Fruit fly (Drosophila melanogaster) Kc167 (cell line): Measurements from ENCODE around the gene GlyRS.

ENCODE experiments used
- Myc ChIP-seq: fragments of >200 bp; optimal IDR thresholded peaks from 2 replicates; lab custom pipeline; 2017; ENCODE audit warnings: missing external identifiers
- Sin3A ChIP-seq: fragments of >200 bp; optimal IDR thresholded peaks from 2 replicates; lab custom pipeline; 2018; ENCODE audit warnings: missing external identifiers
- h ChIP-seq: fragments of >200 bp; optimal IDR thresholded peaks from 3 replicates; lab custom pipeline; 2018; ENCODE audit warnings: missing external identifiers
- insv ChIP-seq: fragments of >200 bp; optimal IDR thresholded peaks from 3 replicates; lab custom pipeline; 2018; ENCODE audit warnings: missing external identifiers
- psq ChIP-seq: fragments of >200 bp; optimal IDR thresholded peaks from 2 replicates; lab custom pipeline; 2017; ENCODE audit warnings: missing external identifiers
- ttk ChIP-seq: sonication (Bioruptor generic); optimal IDR thresholded peaks from 2 replicates; lab custom pipeline; 2017; ENCODE audit warnings: missing external identifiers

Gene GlyRS

dm6 chr3L:15094589-15095288, at the start of gene GlyRS, which contains the start of the genes sstn and Plp:
Gene GlyRS (plus strand): TSS chr3L:15095142.
Gene sstn (minus strand): TSS chr3L:15094719.
Gene Plp (minus strand): TSS chr3L:15094724.
- TF ChIP-seq insv (no peak), ttk (no peak), psq (lab: Kevin White, UChicago) (no peak), Myc (lab: Kevin White, UChicago) (no peak), Sin3A (lab: Kevin White, UChicago) (no peak), h (lab: Kevin White, UChicago) (no peak)

DNA sequence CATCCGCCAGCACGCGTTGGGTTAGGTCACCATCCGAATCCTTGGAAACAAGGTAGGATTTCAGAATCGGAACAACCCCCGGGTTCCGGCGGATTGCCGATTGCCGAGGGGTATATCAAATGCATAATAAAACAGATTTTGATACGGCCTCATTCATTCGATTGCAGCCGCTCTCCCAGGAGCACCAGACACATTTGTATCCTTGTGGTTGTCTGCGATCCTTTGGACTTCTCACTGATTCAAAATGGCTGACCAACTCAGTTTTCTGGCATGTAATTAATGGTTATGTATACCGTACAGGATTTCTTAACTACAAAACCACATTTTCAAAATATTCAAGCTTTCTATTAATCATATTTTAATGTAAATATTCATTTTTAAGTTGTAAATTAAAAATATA, 47.3 kb upstream of the GlyRS start:
- TF ChIP-seq h (lab: Kevin White, UChicago) = no peak
- no peak for TF ChIP-seq insv
- no peak for TF ChIP-seq psq (lab: Kevin White, UChicago)
- no peak for TF ChIP-seq Sin3A (lab: Kevin White, UChicago)
- no peak for TF ChIP-seq ttk
- no peak for TF ChIP-seq Myc (lab: Kevin White, UChicago)

DNA sequence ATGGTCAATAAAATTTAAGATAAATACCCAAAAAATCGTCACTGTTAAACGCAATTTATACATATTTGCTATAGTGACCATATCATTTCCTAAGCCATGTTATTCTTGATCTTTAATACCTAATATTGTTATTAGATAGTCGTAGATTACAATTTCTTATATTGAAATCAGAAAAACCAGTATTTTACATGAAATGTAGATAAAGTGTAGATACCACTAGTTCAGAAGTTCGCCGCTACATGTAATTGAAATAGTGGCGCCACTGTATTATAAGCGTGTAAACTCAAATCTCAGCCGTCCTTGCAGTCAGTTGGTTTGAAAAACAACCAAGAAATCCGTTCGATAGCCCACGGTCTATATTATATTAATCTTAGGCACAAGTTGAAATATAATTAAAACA, 46.9 kb upstream of the GlyRS start:
- TF ChIP-seq insv = no peak

DNA sequence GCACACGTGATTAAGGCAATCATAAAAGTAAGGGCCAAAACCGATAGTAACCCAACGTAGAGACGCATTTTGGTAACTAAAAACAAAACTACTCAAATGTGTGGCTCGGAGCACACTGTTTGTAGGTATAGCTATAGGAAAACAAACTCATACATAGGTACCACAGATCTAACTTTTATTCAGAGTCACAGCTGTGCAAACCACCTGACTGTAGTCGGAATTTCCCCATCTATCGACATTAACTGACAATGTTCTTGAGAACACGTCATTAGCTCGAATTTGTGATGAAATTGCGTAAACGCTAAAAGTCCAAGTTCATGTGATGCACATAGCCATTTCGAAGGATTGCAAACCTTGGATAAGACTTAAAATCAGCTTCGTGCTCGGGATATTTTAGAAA, 45.5 kb upstream of the GlyRS start, which contains the start of gene CG43678:
CG43678 (minus strand) TSS at position 101 of the 400 bp plus-strand sequence.
- TF ChIP-seq h (lab: Kevin White, UChicago) = no peak
- no peak for TF ChIP-seq insv
- no peak for TF ChIP-seq Myc (lab: Kevin White, UChicago)
- TF ChIP-seq psq (lab: Kevin White, UChicago) = no peak
- no peak for TF ChIP-seq Sin3A (lab: Kevin White, UChicago)
- no peak for TF ChIP-seq ttk

- TF ChIP-seq ttk (no peak), insv (no peak), psq (lab: Kevin White, UChicago) (no peak), Sin3A (lab: Kevin White, UChicago) (no peak), h (lab: Kevin White, UChicago) (no peak)
Observed at dm6 chr3L:15050109-15050508, 44.8 kb upstream of the GlyRS start, which contains the start of gene CG18581. Gene CG18581 (minus strand): TSS chr3L:15050209.

dm6 chr3L:15050706-15051105, 44.2 kb upstream of the GlyRS start, which contains the start of gene CG12310:
Gene CG12310 (minus strand): TSS chr3L:15050806.
- no peak for TF ChIP-seq h (lab: Kevin White, UChicago)
- TF ChIP-seq ttk = no peak
- TF ChIP-seq Myc (lab: Kevin White, UChicago) = no peak
- no peak for TF ChIP-seq psq (lab: Kevin White, UChicago)
- no peak for TF ChIP-seq insv
- no peak for TF ChIP-seq Sin3A (lab: Kevin White, UChicago)

dm6 chr3L:15051325-15051724, 43.6 kb upstream of the GlyRS start, which contains the start of gene CG43679:
Gene CG43679 (minus strand): TSS chr3L:15051425.
- TF ChIP-seq Sin3A (lab: Kevin White, UChicago) = no peak
- TF ChIP-seq psq (lab: Kevin White, UChicago) = no peak
- no peak for TF ChIP-seq Myc (lab: Kevin White, UChicago)
- TF ChIP-seq ttk = no peak

dm6 chr3L:15052390-15052789, 42.6 kb upstream of the GlyRS start, which contains the start of gene CG13461:
Gene CG13461 (minus strand): TSS chr3L:15052490.
- TF ChIP-seq psq (lab: Kevin White, UChicago) (no peak), ttk (no peak), h (lab: Kevin White, UChicago) (no peak), insv (no peak), Sin3A (lab: Kevin White, UChicago) (no peak), Myc (lab: Kevin White, UChicago) (no peak)

DNA sequence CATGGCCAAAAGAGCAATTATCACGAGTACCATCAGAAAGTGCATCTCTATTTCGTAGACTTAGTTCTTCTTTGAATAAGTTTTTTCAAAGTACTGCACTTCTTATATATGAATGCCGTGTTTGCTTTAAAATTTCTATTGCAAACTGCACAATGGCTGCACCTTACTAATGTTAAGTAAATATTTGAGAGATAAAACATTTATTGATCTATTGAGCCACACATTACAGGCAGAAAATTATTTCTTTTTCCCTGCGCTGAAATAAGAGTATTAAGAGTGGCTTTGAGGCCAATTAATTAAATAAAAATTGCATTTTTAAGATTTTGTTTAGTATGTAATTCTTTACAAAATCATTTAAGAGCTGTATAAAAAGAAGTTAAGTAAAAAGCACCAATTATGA, 41.7 kb upstream of the GlyRS start, which contains the start of gene CG43680:
CG43680 (minus strand) TSS at position 101 of the 400 bp plus-strand sequence.
- no peak for TF ChIP-seq Sin3A (lab: Kevin White, UChicago)
- no peak for TF ChIP-seq ttk
- TF ChIP-seq psq (lab: Kevin White, UChicago) = no peak
- TF ChIP-seq insv = no peak
- no peak for TF ChIP-seq Myc (lab: Kevin White, UChicago)
- no peak for TF ChIP-seq h (lab: Kevin White, UChicago)

- TF ChIP-seq Sin3A (lab: Kevin White, UChicago) = no peak
- TF ChIP-seq Myc (lab: Kevin White, UChicago) = no peak
- no peak for TF ChIP-seq insv
- TF ChIP-seq psq (lab: Kevin White, UChicago) = no peak
- TF ChIP-seq h (lab: Kevin White, UChicago) = no peak
- no peak for TF ChIP-seq ttk
Observed at dm6 chr3L:15054035-15054434, 40.9 kb upstream of the GlyRS start, which contains the start of gene CG18649. Gene CG18649 (minus strand): TSS chr3L:15054135.

- TF ChIP-seq insv (no peak), h (lab: Kevin White, UChicago) (no peak), Myc (lab: Kevin White, UChicago) (no peak), psq (lab: Kevin White, UChicago) (no peak), Sin3A (lab: Kevin White, UChicago) (no peak), ttk (no peak)
Observed at dm6 chr3L:15054477-15054876, 40.5 kb upstream of the GlyRS start, which contains the start of gene EAChm. Gene EAChm (plus strand): TSS chr3L:15054777.

DNA sequence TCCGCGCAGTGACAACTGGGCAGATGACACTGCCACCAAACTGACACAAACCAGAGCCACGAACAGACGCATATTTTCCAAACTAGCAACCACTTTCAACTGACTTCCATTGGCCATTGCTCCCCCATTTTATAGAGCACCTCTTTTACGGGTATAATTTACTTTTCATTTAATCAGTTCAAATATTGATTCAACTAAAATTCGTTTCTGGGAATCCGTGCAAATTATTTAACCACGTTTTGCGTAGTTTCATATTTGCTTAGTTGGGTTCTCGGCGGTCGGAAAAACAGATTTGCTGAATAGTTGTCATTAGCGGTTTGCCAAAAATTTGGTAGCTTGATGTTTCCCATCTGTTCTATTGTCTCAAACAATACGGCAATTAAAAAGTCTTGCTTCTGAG, 33.3 kb upstream of the GlyRS start, which contains the start of gene CG13460:
CG13460 (minus strand) TSS at position 101 of the 400 bp plus-strand sequence.
- TF ChIP-seq insv (no peak), Sin3A (lab: Kevin White, UChicago) (no peak)
